Worm (Caenorhabditis elegans): ENCODE results near the gene sao-1.

The sao-1 gene

DNA sequence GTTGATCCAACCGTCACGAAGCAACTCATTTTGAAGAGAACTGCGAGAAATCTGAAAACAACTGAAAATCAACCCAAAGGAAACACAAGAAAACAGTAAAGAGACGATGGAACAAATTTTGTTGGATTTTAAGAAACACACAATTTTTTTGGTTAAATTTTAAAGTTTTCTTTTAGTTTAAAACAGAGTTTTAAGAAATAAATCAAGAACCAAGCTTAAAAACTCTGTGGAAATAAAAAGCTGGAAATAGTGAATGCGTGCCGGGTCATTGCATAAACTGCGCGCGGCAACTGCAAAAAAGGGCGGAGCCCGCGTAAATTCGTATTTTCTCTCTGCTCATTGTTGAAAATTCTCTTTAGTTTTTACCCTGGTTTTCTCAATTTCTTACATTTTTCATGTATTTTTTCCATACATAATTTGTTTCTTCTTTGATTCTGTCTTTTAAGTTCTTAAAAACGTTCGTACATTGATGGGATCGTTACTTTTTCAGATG is 1.8 kb upstream of the sao-1 start, which contains the start of the genes algn-13 and R10D12.13 (continued):
- no peak for TF ChIP-seq nhr-11 (tag; optimal IDR thresholded peaks at IDR 0.05)
- TF ChIP-seq lsy-12 (tag; optimal IDR thresholded peaks at IDR 0.05): no peak
- TF ChIP-seq ceh-28 (tag; optimal IDR thresholded peaks at IDR 0.05): no peak
- TF ChIP-seq aly-2 (tag; optimal IDR thresholded peaks at IDR 0.05): no peak
- no peak for TF ChIP-seq unc-39 (tag; optimal IDR thresholded peaks at IDR 0.05)
- no peak for TF ChIP-seq ztf-11 (tag; optimal IDR thresholded peaks at IDR 0.05)
- TF ChIP-seq ama-1 (optimal IDR thresholded peaks at IDR 0.05): no peak
- no peak for TF ChIP-seq nhr-76 (tag; optimal IDR thresholded peaks at IDR 0.05)
- TF ChIP-seq zag-1 (tag; optimal IDR thresholded peaks at IDR 0.05): no peak
- TF ChIP-seq lin-15B (tag; optimal IDR thresholded peaks at IDR 0.05): peak; percentile 35
- TF ChIP-seq elt-2 (tag; optimal IDR thresholded peaks at IDR 0.05): peak; percentile 41
- TF ChIP-seq elt-3 (tag; optimal IDR thresholded peaks at IDR 0.05): no peak
- no peak for TF ChIP-seq nhr-28 (tag; optimal IDR thresholded peaks at IDR 0.05)

DNA sequence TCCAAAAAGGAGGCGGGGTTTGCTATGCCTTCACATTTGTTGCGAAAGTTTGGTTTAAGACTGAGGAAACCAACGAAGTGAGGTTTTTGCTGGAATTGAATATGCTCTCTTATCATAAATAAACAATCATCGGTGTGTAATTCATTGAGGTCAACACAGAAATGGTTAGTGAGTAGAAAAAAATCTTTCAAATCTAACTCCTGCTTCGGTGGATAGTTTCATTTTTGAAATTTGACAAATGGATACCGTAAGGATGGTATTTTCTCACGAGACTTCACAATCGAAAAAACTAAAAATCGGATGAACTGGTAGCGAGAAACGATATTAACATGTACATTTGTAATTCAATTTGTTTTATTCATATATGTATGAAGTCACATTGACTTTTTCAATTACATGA is 17.1 kb downstream of the sao-1 start, which contains the start of gene eol-1:
TSS of gene eol-1 (minus strand) at position 101 of the 400 bp plus-strand sequence.
- TF ChIP-seq nhr-237 (tag; optimal IDR thresholded peaks at IDR 0.05): no peak
- TF ChIP-seq unc-39 (tag; optimal IDR thresholded peaks at IDR 0.05): no peak
- TF ChIP-seq ceh-28 (tag; optimal IDR thresholded peaks at IDR 0.05): no peak
- TF ChIP-seq nhr-28 (tag; optimal IDR thresholded peaks at IDR 0.05): no peak
- TF ChIP-seq nhr-76 (tag; optimal IDR thresholded peaks at IDR 0.05): no peak
- no peak for TF ChIP-seq ceh-16 (tag; optimal IDR thresholded peaks at IDR 0.05)
- TF ChIP-seq egl-5 (tag; optimal IDR thresholded peaks at IDR 0.05): no peak
- no peak for TF ChIP-seq nhr-12 (tag; optimal IDR thresholded peaks at IDR 0.05)
- no peak for TF ChIP-seq nhr-67 (tag; optimal IDR thresholded peaks at IDR 0.05)
- TF ChIP-seq hmg-11 (tag; optimal IDR thresholded peaks at IDR 0.05): no peak
- TF ChIP-seq ztf-11 (tag; optimal IDR thresholded peaks at IDR 0.05): no peak
- no peak for TF ChIP-seq elt-2 (tag; optimal IDR thresholded peaks at IDR 0.05)
- no peak for TF ChIP-seq ZK546.5 (tag; optimal IDR thresholded peaks at IDR 0.05)
- TF ChIP-seq pqm-1 (tag; optimal IDR thresholded peaks at IDR 0.05): no peak
- TF ChIP-seq eor-1 (tag; optimal IDR thresholded peaks at IDR 0.05): no peak
- no peak for TF ChIP-seq ztf-4 (tag; optimal IDR thresholded peaks at IDR 0.05)
- no peak for TF ChIP-seq lin-15B (tag; optimal IDR thresholded peaks at IDR 0.05)
- no peak for TF ChIP-seq fkh-2 (tag; optimal IDR thresholded peaks at IDR 0.05)
- no peak for TF ChIP-seq elt-1 (tag; optimal IDR thresholded peaks at IDR 0.05)

DNA sequence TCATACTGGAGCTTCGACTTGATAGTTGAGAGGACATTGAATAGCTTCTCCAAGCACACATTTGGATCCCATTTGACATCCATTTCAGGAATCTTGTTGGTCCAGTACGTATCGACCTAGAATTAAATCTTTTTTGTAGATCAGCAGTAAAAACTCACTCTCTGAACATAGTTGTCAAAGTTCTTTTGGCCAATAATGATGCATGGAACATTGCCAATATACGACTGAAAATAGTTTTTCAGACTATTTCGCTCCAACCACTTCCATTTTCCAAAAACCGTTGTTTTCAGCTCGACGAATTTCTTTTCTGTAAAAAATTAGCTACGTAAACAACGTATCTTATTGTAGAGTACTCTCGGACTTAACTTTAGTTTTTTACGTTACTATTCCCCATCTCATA is 18.0 kb downstream of the sao-1 start:
- TF ChIP-seq daf-12 (tag; optimal IDR thresholded peaks at IDR 0.05): no peak
- no peak for TF ChIP-seq nhr-237 (tag; optimal IDR thresholded peaks at IDR 0.05)
- no peak for TF ChIP-seq nhr-23 (tag; optimal IDR thresholded peaks at IDR 0.05)
- TF ChIP-seq fkh-2 (tag; optimal IDR thresholded peaks at IDR 0.05): no peak
- no peak for TF ChIP-seq aly-2 (tag; optimal IDR thresholded peaks at IDR 0.05)
- no peak for TF ChIP-seq eor-1 (tag; optimal IDR thresholded peaks at IDR 0.05)
- no peak for TF ChIP-seq elt-1 (tag; optimal IDR thresholded peaks at IDR 0.05)
- TF ChIP-seq fkh-10 (GFP tag; optimal IDR thresholded peaks at IDR 0.05): no peak

DNA sequence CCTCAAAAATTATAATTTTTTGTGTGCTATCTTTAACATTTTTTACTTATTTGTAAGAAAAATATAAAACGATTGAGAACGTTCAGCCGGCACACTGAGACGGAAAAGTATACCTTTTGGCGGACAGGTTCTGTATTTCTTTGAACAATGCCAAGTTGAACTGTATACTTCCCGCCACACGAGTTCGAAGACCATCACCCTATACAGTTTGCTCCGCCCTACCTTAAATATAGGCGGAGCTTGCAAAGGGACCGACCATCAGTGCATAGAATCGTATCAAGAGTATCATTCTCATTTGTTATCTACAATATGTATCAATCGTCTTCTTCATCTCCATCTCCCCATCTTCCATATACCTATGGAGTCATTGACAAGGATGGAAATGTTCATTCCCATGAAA is 21.1 kb downstream of the sao-1 start, which contains the start of gene end-1:
TSS of gene end-1 (plus strand) at position 301 of the 400 bp plus-strand sequence.
- TF ChIP-seq tbx-2 (tag; optimal IDR thresholded peaks at IDR 0.05): no peak
- no peak for TF ChIP-seq ztf-4 (tag; optimal IDR thresholded peaks at IDR 0.05)
- no peak for TF ChIP-seq nhr-25 (tag; optimal IDR thresholded peaks at IDR 0.05)
- TF ChIP-seq unc-62 (GFP tag; optimal IDR thresholded peaks at IDR 0.05): no peak
- TF ChIP-seq ZK546.5 (tag; optimal IDR thresholded peaks at IDR 0.05): no peak
- no peak for TF ChIP-seq ceh-28 (tag; optimal IDR thresholded peaks at IDR 0.05)
- no peak for TF ChIP-seq daf-12 (tag; optimal IDR thresholded peaks at IDR 0.05)
- TF ChIP-seq ama-1 (optimal IDR thresholded peaks at IDR 0.05): no peak
- TF ChIP-seq nhr-67 (tag; optimal IDR thresholded peaks at IDR 0.05): no peak
- TF ChIP-seq hmg-11 (tag; optimal IDR thresholded peaks at IDR 0.05): no peak
- no peak for TF ChIP-seq nhr-12 (tag; optimal IDR thresholded peaks at IDR 0.05)

DNA sequence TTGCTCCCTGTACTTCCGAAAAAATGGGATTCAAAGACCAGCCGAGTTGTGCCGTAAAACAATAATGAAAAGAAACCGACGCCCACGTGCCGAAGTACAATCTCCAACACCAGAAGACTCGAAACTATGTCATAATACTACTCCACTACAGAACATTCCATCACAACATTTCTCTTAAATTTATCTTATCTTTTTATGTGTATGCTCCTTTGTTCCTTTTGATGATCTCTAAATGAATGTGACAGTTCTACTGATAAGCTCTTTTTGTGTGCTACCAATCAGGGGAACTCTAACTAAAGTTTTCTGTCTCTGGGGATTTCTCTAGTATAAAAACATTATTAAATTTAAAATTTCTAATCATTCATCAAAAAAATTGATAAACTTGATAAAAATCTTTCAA is 23.1 kb downstream of the sao-1 start:
- peak; percentile 96 for TF ChIP-seq elt-2 (tag; optimal IDR thresholded peaks at IDR 0.05)
- TF ChIP-seq pha-4 (tag; optimal IDR thresholded peaks at IDR 0.05): peak; percentile 41
- TF ChIP-seq jun-1 (tag; optimal IDR thresholded peaks at IDR 0.05): peak; percentile 30
- no peak for TF ChIP-seq nhr-43 (tag; optimal IDR thresholded peaks at IDR 0.05; ENCODE audit: poor library complexity, severe bottlenecking)
- TF ChIP-seq nfya-1 (tag; optimal IDR thresholded peaks at IDR 0.05; ENCODE audit: insufficient read depth): peak; percentile 37
- no peak for TF ChIP-seq nhr-11 (tag; optimal IDR thresholded peaks at IDR 0.05)
- TF ChIP-seq mml-1 (tag; optimal IDR thresholded peaks at IDR 0.05): no peak
- TF ChIP-seq egl-27 (tag; optimal IDR thresholded peaks at IDR 0.05): no peak
- TF ChIP-seq snpc-4 (tag; optimal IDR thresholded peaks at IDR 0.05): no peak
- peak; percentile 45 for TF ChIP-seq lsy-12 (tag; optimal IDR thresholded peaks at IDR 0.05)
- peak; percentile 47 for TF ChIP-seq pqm-1 (tag; optimal IDR thresholded peaks at IDR 0.05)

Measured in whole organism, L3 larva.